Worm (Caenorhabditis elegans): ENCODE measurements around the gene fbxb-78.

The fbxb-78 gene

DNA sequence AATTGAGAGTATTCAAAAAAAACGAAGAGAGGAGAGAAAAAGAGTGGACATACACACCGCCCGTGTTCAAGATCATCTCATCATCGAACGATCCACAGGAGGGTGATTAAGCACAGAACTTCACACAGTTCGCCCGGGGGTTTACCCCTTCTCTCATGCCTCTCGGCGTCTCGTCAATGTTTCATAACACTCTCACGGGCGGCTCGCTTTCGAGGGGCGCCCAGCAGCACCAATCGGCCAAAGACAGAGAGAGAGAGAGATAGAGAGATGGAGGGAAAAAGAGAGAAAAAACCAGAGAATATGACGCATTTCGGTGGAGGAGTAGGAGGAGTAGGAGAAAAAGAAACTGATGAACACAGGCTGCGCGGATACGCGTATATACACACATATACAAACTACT is 32.2 kb upstream of the fbxb-78 start (continued):
- TF ChIP-seq mep-1 (tag; optimal IDR thresholded peaks at IDR 0.05) = peak; percentile 56
- peak; percentile 43 for TF ChIP-seq F16B12.6 (tag; optimal IDR thresholded peaks at IDR 0.05)
- TF ChIP-seq egl-27 (tag; optimal IDR thresholded peaks at IDR 0.05) = no peak
- TF ChIP-seq nhr-12 (tag; optimal IDR thresholded peaks at IDR 0.05) = no peak
- TF ChIP-seq hpl-2 (GFP tag; optimal IDR thresholded peaks at IDR 0.05) = no peak
- peak; percentile 28 for TF ChIP-seq jun-1 (tag; optimal IDR thresholded peaks at IDR 0.05)
- TF ChIP-seq lir-3 (tag; optimal IDR thresholded peaks at IDR 0.05; ENCODE audit: poor library complexity) = no peak
- TF ChIP-seq nhr-76 (tag; optimal IDR thresholded peaks at IDR 0.05) = no peak
- peak; percentile 48 for TF ChIP-seq xbp-1 (tag; optimal IDR thresholded peaks at IDR 0.05)
- TF ChIP-seq dsc-1 (tag; optimal IDR thresholded peaks at IDR 0.05) = peak; percentile 21
- no peak for TF ChIP-seq fkh-4 (tag; optimal IDR thresholded peaks at IDR 0.05; ENCODE audit: borderline replicate concordance)
- TF ChIP-seq zag-1 (tag; optimal IDR thresholded peaks at IDR 0.05) = no peak
- TF ChIP-seq ama-1 (optimal IDR thresholded peaks at IDR 0.05) = no peak
- TF ChIP-seq nhr-84 (tag; optimal IDR thresholded peaks at IDR 0.05) = no peak
- TF ChIP-seq irx-1 (tag; optimal IDR thresholded peaks at IDR 0.05) = no peak
- TF ChIP-seq fkh-8 (tag; optimal IDR thresholded peaks at IDR 0.05) = peak; percentile 59
- TF ChIP-seq nhr-47 (tag; optimal IDR thresholded peaks at IDR 0.05) = peak; percentile 64
- TF ChIP-seq efl-3 (GFP tag; optimal IDR thresholded peaks at IDR 0.05) = no peak
- TF ChIP-seq ceh-63 (GFP tag; optimal IDR thresholded peaks at IDR 0.05) = no peak
- TF ChIP-seq C16A3.4 (tag; optimal IDR thresholded peaks at IDR 0.05) = peak; percentile 41
- TF ChIP-seq blmp-1 (tag; optimal IDR thresholded peaks at IDR 0.05) = no peak
- TF ChIP-seq Y116A8C.19 (tag; optimal IDR thresholded peaks at IDR 0.05; ENCODE audit: borderline replicate concordance) = no peak
- no peak for TF ChIP-seq hlh-17 (GFP tag; optimal IDR thresholded peaks at IDR 0.05; ENCODE audit: borderline replicate concordance)
- TF ChIP-seq aly-2 (tag; optimal IDR thresholded peaks at IDR 0.05) = no peak
- peak; percentile 76 for TF ChIP-seq nhr-20 (tag; optimal IDR thresholded peaks at IDR 0.05)
- no peak for TF ChIP-seq elt-3 (tag; optimal IDR thresholded peaks at IDR 0.05)
- no peak for TF ChIP-seq unc-62 (GFP tag; optimal IDR thresholded peaks at IDR 0.05)
- peak; percentile 75 for TF ChIP-seq nhr-71 (tag; optimal IDR thresholded peaks at IDR 0.05)
- TF ChIP-seq rnt-1 (tag; optimal IDR thresholded peaks at IDR 0.05) = peak; percentile 81
- no peak for TF ChIP-seq grh-1 (GFP tag; IDR thresholded peaks at IDR 0.05)
- TF ChIP-seq swsn-7 (tag; optimal IDR thresholded peaks at IDR 0.05) = peak; percentile 56
- no peak for TF ChIP-seq lin-39 (tag; optimal IDR thresholded peaks at IDR 0.05)
- peak; percentile 57 for TF ChIP-seq nhr-77 (tag; optimal IDR thresholded peaks at IDR 0.05)
- TF ChIP-seq snpc-4 (tag; optimal IDR thresholded peaks at IDR 0.05) = no peak
- TF ChIP-seq unc-98 (GFP tag; IDR thresholded peaks at IDR 0.05) = no peak
- TF ChIP-seq nhr-19 (GFP tag; conservative IDR thresholded peaks at IDR 0.05) = peak; percentile 54
- peak; percentile 61 for TF ChIP-seq tbx-2 (tag; optimal IDR thresholded peaks at IDR 0.05)
- peak; percentile 42 to 72 for TF ChIP-seq lsy-2 (tag; optimal IDR thresholded peaks at IDR 0.05)
- TF ChIP-seq unc-130 (tag; optimal IDR thresholded peaks at IDR 0.05) = peak; percentile 31
- no peak for TF ChIP-seq vab-15 (tag; optimal IDR thresholded peaks at IDR 0.05)
- no peak for TF ChIP-seq tlp-1 (tag; optimal IDR thresholded peaks at IDR 0.05)
- TF ChIP-seq lin-13 (GFP tag; optimal IDR thresholded peaks at IDR 0.05) = no peak
- TF ChIP-seq mab-9 (GFP tag; IDR thresholded peaks at IDR 0.05) = no peak
- no peak for TF ChIP-seq pax-3 (tag; optimal IDR thresholded peaks at IDR 0.05)
- peak; percentile 47 for TF ChIP-seq lin-15B (tag; optimal IDR thresholded peaks at IDR 0.05)
- TF ChIP-seq pqm-1 (tag; optimal IDR thresholded peaks at IDR 0.05) = no peak
- TF ChIP-seq alr-1 (tag; optimal IDR thresholded peaks at IDR 0.05; ENCODE audit: borderline replicate concordance) = no peak
- no peak for TF ChIP-seq hlh-4 (tag; optimal IDR thresholded peaks at IDR 0.05)
- TF ChIP-seq fos-1 (tag; optimal IDR thresholded peaks at IDR 0.05) = peak; percentile 24
- peak; percentile 83 for TF ChIP-seq skn-1 (tag; optimal IDR thresholded peaks at IDR 0.05)
- peak; percentile 34 for TF ChIP-seq nhr-90 (tag; optimal IDR thresholded peaks at IDR 0.05; ENCODE audit: poor library complexity)
- peak; percentile 3 for TF ChIP-seq elt-2 (tag; optimal IDR thresholded peaks at IDR 0.05)
- peak; percentile 75 for TF ChIP-seq snu-23 (GFP tag; optimal IDR thresholded peaks at IDR 0.05)
- TF ChIP-seq ceh-8 (GFP tag; optimal IDR thresholded peaks at IDR 0.05) = no peak
